Worm (Caenorhabditis elegans) whole organism, young adult: ENCODE results near the gene Y39A1A.27.

Experiments used
- Y53F4B.3 ChIP-seq: fragments of 200-800 bp; sonication (Bioruptor generic); IDR thresholded peaks from 2 replicates; pipeline ENCODE4 v1.3.6; 2022; ENCODE audit warnings: missing genetic modification reagents, missing genetic modification characterization, missing compliant biosample characterization
- ama-1 ChIP-seq, 3 experiments: fragments of 150-350 bp in 1 of 3; sonication (generic microtip) in 2 of 3; optimal IDR thresholded peaks; 2 replicates each; lab custom pipeline; 2014 to 2018; ENCODE audit warnings: missing biosample characterization in 2 of 3, missing genetic modification characterization in 2 of 3, missing genetic modification reagents in 2 of 3
- ceh-91 ChIP-seq: fragments of 200-800 bp; sonication (Bioruptor generic); IDR thresholded peaks from 2 replicates; pipeline ENCODE4 v1.3.6; 2022; ENCODE audit warnings: missing genetic modification reagents, missing genetic modification characterization, missing compliant biosample characterization
- efl-1 ChIP-seq: fragments of 150-350 bp; optimal IDR thresholded peaks from 2 replicates; lab custom pipeline; 2014; ENCODE audit warnings: missing biosample characterization, missing genetic modification reagents, missing genetic modification characterization
- hmg-20 ChIP-seq: fragments of 200-800 bp; sonication (Bioruptor generic); IDR thresholded peaks from 2 replicates; pipeline ENCODE4 v1.3.6; 2022; ENCODE audit warnings: missing genetic modification reagents, missing genetic modification characterization, missing compliant biosample characterization
- lsy-27 ChIP-seq: sonication (generic microtip); optimal IDR thresholded peaks from 2 replicates; lab custom pipeline; 2017; ENCODE audit warnings: missing genetic modification characterization, mild to moderate bottlenecking, missing compliant biosample characterization, antibody characterized with exemption, missing genotype, borderline replicate concordance; ENCODE audit not compliant: insufficient read depth
- madf-6 ChIP-seq: fragments of 200-800 bp; sonication (Bioruptor generic); IDR thresholded peaks from 2 replicates; pipeline ENCODE4 v1.3.6; 2022; ENCODE audit warnings: missing genetic modification reagents, missing genetic modification characterization, missing compliant biosample characterization
- nfya-1 ChIP-seq: sonication (generic microtip); optimal IDR thresholded peaks from 2 replicates; lab custom pipeline; 2017; ENCODE audit warnings: antibody characterized with exemption, missing compliant biosample characterization, missing genetic modification characterization, borderline replicate concordance; ENCODE audit not compliant: insufficient read depth
- nhr-90 ChIP-seq: sonication (generic microtip); optimal IDR thresholded peaks from 2 replicates; lab custom pipeline; 2016; ENCODE audit warnings: missing genotype, mild to moderate bottlenecking, missing genetic modification characterization, missing compliant biosample characterization
- pha-4 ChIP-seq: fragments of 150-350 bp; sonication (generic microtip); optimal IDR thresholded peaks from 2 replicates; lab custom pipeline; 2014; ENCODE audit warnings: missing biosample characterization, missing genetic modification reagents, missing genetic modification characterization
- snpc-4 ChIP-seq, 5 experiments: fragments of 150-350 bp in 1 of 5; sonication (generic microtip) in 4 of 5; optimal IDR thresholded peaks; 2 replicates each; lab custom pipeline; 2014 to 2018; ENCODE audit warnings: missing genetic modification characterization in 5 of 5, missing biosample characterization in 3 of 5, antibody characterized with exemption in 2 of 5, mild to moderate bottlenecking in 2 of 5, missing compliant biosample characterization in 2 of 5, missing genotype in 2 of 5, moderate library complexity in 2 of 5, missing genetic modification reagents in 1 of 5
- unc-130 ChIP-seq: sonication (generic microtip); optimal IDR thresholded peaks from 2 replicates; lab custom pipeline; 2016; ENCODE audit warnings: missing genetic modification reagents, missing genetic modification characterization, missing compliant biosample characterization
- unc-62 ChIP-seq: fragments of 150-350 bp; optimal IDR thresholded peaks from 2 replicates; lab custom pipeline; 2014; ENCODE audit warnings: missing biosample characterization, missing genetic modification reagents, missing genetic modification characterization
- xnd-1 ChIP-seq: sonication (generic microtip); optimal IDR thresholded peaks from 2 replicates; lab custom pipeline; 2016; ENCODE audit warnings: missing genotype, missing genetic modification reagents, missing genetic modification characterization, missing compliant biosample characterization

- TF ChIP-seq xnd-1, result no peak
- no peak for TF ChIP-seq snpc-4 (GFP tag; optimal IDR thresholded peaks at IDR 0.05; lab: Kevin White, UChicago)
- no peak for TF ChIP-seq snpc-4 (tag; optimal IDR thresholded peaks at IDR 0.05; lab: Kevin White, UChicago)
- TF ChIP-seq Y53F4B.3, result no peak
- TF ChIP-seq ceh-91 (GFP tag; lab: Robert Waterston, UW), result no peak
- TF ChIP-seq ama-1 (optimal IDR thresholded peaks at IDR 0.05; lab: Kevin White, UChicago), result no peak
- no peak for TF ChIP-seq ama-1 (GFP tag; optimal IDR thresholded peaks at IDR 0.05; lab: Kevin White, UChicago)
- no peak for TF ChIP-seq lsy-27
- TF ChIP-seq nhr-90, result no peak
- no peak for TF ChIP-seq unc-130 (GFP tag; lab: Kevin White, UChicago)
- no peak for TF ChIP-seq hmg-20
- TF ChIP-seq nfya-1 (tag; lab: Kevin White, UChicago), result no peak
- TF ChIP-seq unc-62, result no peak
- no peak for TF ChIP-seq pha-4 (tag; lab: Kevin White, UChicago)
- no peak for TF ChIP-seq efl-1 (GFP tag; lab: Kevin White, UChicago)
- no peak for TF ChIP-seq madf-6 (GFP tag; lab: Robert Waterston, UW)
Measured at ce11 chrIII:10654718-10655117, 15.9 kb downstream of the Y39A1A.27 start, which contains the start of gene cnt-2.
